Worm (Caenorhabditis elegans) whole organism, mixed stage, embryonic: ENCODE data around the gene R160.3.

Experiments
- blmp-1 ChIP-seq: fragments of 150-350 bp; optimal IDR thresholded peaks from 2 replicates; lab custom pipeline; 2014; ENCODE audit warnings: missing biosample characterization, missing genetic modification characterization
- ceh-39 ChIP-seq: fragments of 150-350 bp; optimal IDR thresholded peaks from 2 replicates; lab custom pipeline; 2014; ENCODE audit warnings: missing biosample characterization, missing genetic modification characterization
- ceh-83 ChIP-seq: fragments of 200-800 bp; sonication (Bioruptor generic); optimal IDR thresholded peaks from 2 replicates; lab custom pipeline; 2018; ENCODE audit warnings: mild to moderate bottlenecking, missing genetic modification characterization, missing compliant biosample characterization
- ces-1 ChIP-seq: fragments of 150-350 bp; optimal IDR thresholded peaks from 2 replicates; lab custom pipeline; 2014; ENCODE audit warnings: missing biosample characterization, missing genetic modification reagents, missing genetic modification characterization
- cnd-1 ChIP-seq: fragments of 200-800 bp; sonication (Bioruptor generic); optimal IDR thresholded peaks from 2 replicates; lab custom pipeline; 2018; ENCODE audit warnings: mild to moderate bottlenecking, missing genetic modification characterization, missing compliant biosample characterization
- drap-1 ChIP-seq: fragments of 200-800 bp; sonication (Bioruptor generic); optimal IDR thresholded peaks from 3 replicates; lab custom pipeline; 2018; ENCODE audit warnings: mild to moderate bottlenecking, missing genetic modification characterization, missing compliant biosample characterization
- ham-2 ChIP-seq: fragments of 200-800 bp; sonication (Bioruptor generic); optimal IDR thresholded peaks from 2 replicates; lab custom pipeline; 2018; ENCODE audit warnings: mild to moderate bottlenecking, missing genetic modification characterization, missing compliant biosample characterization
- hlh-1 ChIP-seq: fragments of 150-350 bp; optimal IDR thresholded peaks from 2 replicates; lab custom pipeline; 2014; ENCODE audit warnings: missing biosample characterization, missing genetic modification reagents, missing genetic modification characterization
- lin-13 ChIP-seq: fragments of 150-350 bp; optimal IDR thresholded peaks from 2 replicates; lab custom pipeline; 2014; ENCODE audit warnings: missing biosample characterization, missing genetic modification characterization
- lin-32 ChIP-seq: fragments of 200-800 bp; sonication (Bioruptor generic); optimal IDR thresholded peaks from 2 replicates; lab custom pipeline; 2018; ENCODE audit warnings: mild to moderate bottlenecking, missing genetic modification characterization, missing compliant biosample characterization
- lsy-2 ChIP-seq: fragments of 150-350 bp; optimal IDR thresholded peaks from 2 replicates; lab custom pipeline; 2014; ENCODE audit warnings: missing biosample characterization, missing genetic modification characterization
- mab-5 ChIP-seq: fragments of 150-350 bp; optimal IDR thresholded peaks from 2 replicates; lab custom pipeline; 2014; ENCODE audit warnings: missing biosample characterization, missing genetic modification characterization
- mls-2 ChIP-seq: sonication (generic microtip); optimal IDR thresholded peaks from 2 replicates; lab custom pipeline; 2016; ENCODE audit warnings: mild to moderate bottlenecking, missing genetic modification characterization, moderate library complexity, missing compliant biosample characterization
- nhr-237 ChIP-seq: fragments of 150-350 bp; optimal IDR thresholded peaks from 2 replicates; lab custom pipeline; 2014; ENCODE audit warnings: missing biosample characterization, missing genetic modification characterization
- tbx-8 ChIP-seq: fragments of 200-800 bp; sonication (Bioruptor generic); optimal IDR thresholded peaks from 2 replicates; lab custom pipeline; 2018; ENCODE audit warnings: mild to moderate bottlenecking, missing genetic modification characterization, moderate library complexity, missing compliant biosample characterization
- zip-8 ChIP-seq: fragments of 150-350 bp; optimal IDR thresholded peaks from 2 replicates; lab custom pipeline; 2014; ENCODE audit warnings: missing biosample characterization, missing genetic modification characterization

Gene R160.3

DNA sequence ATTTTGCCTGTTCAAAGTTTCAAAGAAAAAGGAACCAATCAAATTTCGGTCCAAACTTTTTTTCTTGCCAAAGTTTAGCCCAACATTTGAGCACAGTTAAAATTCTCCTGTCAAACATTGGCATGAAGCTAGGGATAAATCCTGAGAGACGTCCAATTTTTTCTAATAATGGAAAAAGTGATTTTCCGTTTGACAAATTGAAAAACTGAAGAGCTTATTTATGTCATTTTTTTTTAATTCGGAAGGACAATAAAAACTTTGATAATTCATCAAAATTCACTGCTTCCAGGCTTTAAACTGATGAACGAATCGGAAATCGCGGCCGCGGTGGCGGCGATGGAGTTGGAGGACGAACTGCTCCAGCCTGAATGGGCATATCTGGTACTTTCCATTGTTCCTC, 45.6 kb downstream of the R160.3 start, which contains the start of gene dop-6:
Gene dop-6, plus strand, starts transcription at position 301 of the 400 bp plus-strand sequence.
- no peak for TF ChIP-seq hlh-1 (tag; lab: Kevin White, UChicago)
- no peak for TF ChIP-seq ceh-83 (GFP tag; lab: Kevin White, UChicago)
- no peak for TF ChIP-seq mab-5 (tag; lab: Kevin White, UChicago)
- no peak for TF ChIP-seq drap-1 (GFP tag; lab: Kevin White, UChicago)
- TF ChIP-seq lin-32 (GFP tag; lab: Kevin White, UChicago) = no peak
- no peak for TF ChIP-seq blmp-1
- no peak for TF ChIP-seq mls-2 (tag; lab: Kevin White, UChicago)
- TF ChIP-seq lsy-2 (tag; lab: Kevin White, UChicago) = no peak
- no peak for TF ChIP-seq lin-13 (tag; lab: Kevin White, UChicago)
- no peak for TF ChIP-seq tbx-8 (GFP tag; lab: Kevin White, UChicago)
- TF ChIP-seq ceh-39 (tag; lab: Kevin White, UChicago) = no peak
- TF ChIP-seq nhr-237 (tag; lab: Kevin White, UChicago) = no peak
- TF ChIP-seq zip-8 (tag; lab: Kevin White, UChicago) = no peak
- TF ChIP-seq, all 35 proteins: peak for 0

DNA sequence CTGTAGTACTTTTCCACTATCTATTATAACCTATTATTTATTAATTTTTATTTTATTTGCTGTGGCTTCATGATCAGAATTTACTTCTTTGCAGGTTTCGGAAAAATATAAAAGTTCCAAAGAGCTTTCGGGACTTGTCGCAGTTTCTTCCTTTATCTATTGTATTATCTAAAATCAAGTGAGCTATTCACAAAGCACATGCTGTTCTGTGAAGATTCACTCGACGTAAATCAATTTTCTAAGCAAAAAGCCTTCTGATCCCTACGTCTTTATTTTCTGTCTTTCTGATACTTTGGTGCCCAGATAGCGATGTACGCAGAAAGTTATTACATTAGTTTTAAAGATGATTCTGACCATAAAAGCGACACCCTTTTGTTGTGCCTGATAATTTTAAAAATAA, 49.0 kb downstream of the R160.3 start:
- TF ChIP-seq ces-1 (GFP tag; lab: Kevin White, UChicago) (peak; percentile 37), cnd-1 (no peak), ham-2 (no peak)
- TF ChIP-seq, all 35 proteins: peak for 1
